Fruit fly (Drosophila melanogaster) whole organism: ENCODE data around the gene Stim.

Experiments used
- CG8478 ChIP-seq: fragments of >200 bp; optimal IDR thresholded peaks from 2 replicates; lab custom pipeline; 2018; ENCODE audit warnings: inconsistent platforms
- psq ChIP-seq: fragments of >200 bp; optimal IDR thresholded peaks from 2 replicates; lab custom pipeline; 2017

dm6 chrX:15909564-15910284 is 30.5 kb downstream of the Stim start, which contains the start of gene CycD:
- TF ChIP-seq psq (no peak), CG8478 (lab: Kevin White, UChicago) (no peak)
